Worm (Caenorhabditis elegans) whole organism, L1 larva: ENCODE data around the gene glt-5.
A peak's percentile ranks its signal among the peaks of the same experiment; 100 is the strongest.

Experiments used
- ceh-82 ChIP-seq, 3 experiments: fragments of 150-350 bp in 1 of 3; sonication (generic microtip) in 2 of 3; optimal IDR thresholded peaks; 2 replicates each; lab custom pipeline; 2014 to 2017; ENCODE audit warnings: missing biosample characterization in 3 of 3, missing genetic modification characterization in 3 of 3
- dpl-1 ChIP-seq, 3 experiments: fragments of 150-350 bp in 2 of 3; sonication (generic microtip) in 1 of 3; optimal IDR thresholded peaks; 2 replicates each; lab custom pipeline; 2014 to 2017; ENCODE audit warnings: missing biosample characterization in 3 of 3, missing genetic modification characterization in 3 of 3, missing genetic modification reagents in 3 of 3
- efl-3 ChIP-seq: fragments of 200-800 bp; sonication (Bioruptor generic); optimal IDR thresholded peaks from 2 replicates; lab custom pipeline; 2018; ENCODE audit warnings: mild to moderate bottlenecking, missing genetic modification characterization, missing compliant biosample characterization
- elt-3 ChIP-seq, 6 experiments: fragments of 150-350 bp in 1 of 6; sonication (generic microtip); optimal IDR thresholded peaks; 2 replicates each; lab custom pipeline; 2017 to 2018; ENCODE audit warnings: missing biosample characterization in 6 of 6, missing genetic modification characterization in 6 of 6, inconsistent platforms in 1 of 6
- fkh-10 ChIP-seq: sonication (generic microtip); optimal IDR thresholded peaks from 2 replicates; lab custom pipeline; 2017; ENCODE audit warnings: missing biosample characterization, missing genetic modification reagents, missing genetic modification characterization
- fos-1 ChIP-seq: fragments of 150-350 bp; optimal IDR thresholded peaks from 2 replicates; lab custom pipeline; 2014; ENCODE audit warnings: missing biosample characterization, missing genetic modification characterization
- nhr-90 ChIP-seq: sonication (generic microtip); optimal IDR thresholded peaks from 2 replicates; lab custom pipeline; 2016; ENCODE audit warnings: mild to moderate bottlenecking, missing genetic modification characterization, missing compliant biosample characterization; ENCODE audit not compliant: poor library complexity
- skn-1 ChIP-seq: fragments of 150-350 bp; optimal IDR thresholded peaks from 2 replicates; lab custom pipeline; 2014; ENCODE audit warnings: missing biosample characterization, missing genetic modification characterization
- snpc-4 ChIP-seq: fragments of 150-350 bp; optimal IDR thresholded peaks from 2 replicates; lab custom pipeline; 2014; ENCODE audit warnings: missing biosample characterization, missing genetic modification characterization
- snu-23 ChIP-seq: sonication (generic microtip); optimal IDR thresholded peaks from 2 replicates; lab custom pipeline; 2016; ENCODE audit warnings: missing genetic modification characterization, missing compliant biosample characterization
- swsn-7 ChIP-seq: sonication (generic microtip); optimal IDR thresholded peaks from 2 replicates; lab custom pipeline; 2016; ENCODE audit warnings: missing genetic modification characterization, missing compliant biosample characterization
- unc-130 ChIP-seq: fragments of 150-350 bp; optimal IDR thresholded peaks from 2 replicates; lab custom pipeline; 2017; ENCODE audit warnings: missing biosample characterization, missing genetic modification characterization, inconsistent platforms
- ztf-11 ChIP-seq, 2 experiments: sonication (generic microtip); optimal IDR thresholded peaks; 2 replicates each; lab custom pipeline; 2016 to 2017; ENCODE audit warnings: missing genetic modification characterization in 2 of 2, missing biosample characterization in 1 of 2, missing compliant biosample characterization in 1 of 2

ce11 chrII:9695942-9696341 is 12.7 kb downstream of the glt-5 start:
- TF ChIP-seq skn-1 (tag; lab: Kevin White, UChicago) (no peak), snu-23 (GFP tag; lab: Kevin White, UChicago) (no peak), fkh-10 (GFP tag; lab: Kevin White, UChicago) (peak; percentile 43), dpl-1 (GFP tag; optimal IDR thresholded peaks at IDR 0.05; lab: Kevin White, UChicago) (no peak), elt-3 (tag; optimal IDR thresholded peaks at IDR 0.05; lab: Kevin White, UChicago) (no peak), ceh-82 (tag; optimal IDR thresholded peaks at IDR 0.05; lab: Kevin White, UChicago) (no peak), unc-130 (tag; lab: Kevin White, UChicago) (no peak), ztf-11 (tag; optimal IDR thresholded peaks at IDR 0.05; lab: Kevin White, UChicago) (no peak), efl-3 (no peak), swsn-7 (tag; lab: Kevin White, UChicago) (no peak), fos-1 (tag; lab: Kevin White, UChicago) (no peak), snpc-4 (tag; lab: Kevin White, UChicago) (no peak), nhr-90 (no peak)
